Worm (Caenorhabditis elegans): ENCODE data around the gene nspb-6.

ce11 chrIV:5867189-5867588, 28.1 kb upstream of the nspb-6 start, which contains the start of gene C06E7.88:
- TF ChIP-seq pha-4 (GFP tag; IDR thresholded peaks at IDR 0.05), result no peak
- TF ChIP-seq pha-4 (tag; optimal IDR thresholded peaks at IDR 0.05), result no peak
- no peak for TF ChIP-seq spr-3 (GFP tag; optimal IDR thresholded peaks at IDR 0.05)
- no peak for TF ChIP-seq ama-1 (optimal IDR thresholded peaks at IDR 0.05)
- no peak for TF ChIP-seq pqm-1 (tag; optimal IDR thresholded peaks at IDR 0.05)
- no peak for TF ChIP-seq dpl-1 (GFP tag; optimal IDR thresholded peaks at IDR 0.05)
- no peak for TF ChIP-seq unc-39 (tag; optimal IDR thresholded peaks at IDR 0.05)
- TF ChIP-seq daf-19 (GFP tag; conservative IDR thresholded peaks at IDR 0.05), result no peak
- TF ChIP-seq ceh-28 (tag; optimal IDR thresholded peaks at IDR 0.05), result no peak
- no peak for TF ChIP-seq zip-11 (GFP tag; IDR thresholded peaks at IDR 0.05)
- TF ChIP-seq nhr-111 (GFP tag; optimal IDR thresholded peaks at IDR 0.05), result no peak
- TF ChIP-seq attf-4 (tag; optimal IDR thresholded peaks at IDR 0.05), result no peak
- no peak for TF ChIP-seq duxl-1 (tag; optimal IDR thresholded peaks at IDR 0.05; ENCODE audit: poor library complexity)
- TF ChIP-seq aly-2 (tag; optimal IDR thresholded peaks at IDR 0.05), result no peak
